Fruit fly (Drosophila melanogaster) whole organism, pupa: Measurements from ENCODE around the gene mbo.

Experiments
- CG10348 ChIP-seq: fragments of 200-800 bp; sonication (Bioruptor generic); IDR thresholded peaks from 2 replicates; pipeline ENCODE4 v1.3.6; 2022; ENCODE audit warnings: missing biosample characterization, missing genetic modification characterization
- CG12605 ChIP-seq: fragments of 200-800 bp; sonication (Bioruptor generic); IDR thresholded peaks from 2 replicates; pipeline ENCODE4 v1.3.6; 2022; ENCODE audit warnings: missing biosample characterization, missing genetic modification characterization
- CG13204 ChIP-seq: fragments of 200-800 bp; sonication (Bioruptor generic); optimal IDR thresholded peaks from 2 replicates; lab custom pipeline; 2018; ENCODE audit warnings: missing biosample characterization, mild to moderate bottlenecking, missing genetic modification characterization, moderate library complexity
- CG14655 ChIP-seq: fragments of 200-800 bp; sonication (Bioruptor generic); optimal IDR thresholded peaks from 3 replicates; lab custom pipeline; 2017; ENCODE audit warnings: mild to moderate bottlenecking, missing biosample characterization, missing genetic modification reagents, missing genetic modification characterization
- CG15710 ChIP-seq: fragments of 200-800 bp; sonication (Bioruptor generic); optimal IDR thresholded peaks from 2 replicates; lab custom pipeline; 2018; ENCODE audit warnings: missing biosample characterization, mild to moderate bottlenecking, missing genetic modification characterization, moderate library complexity
- CG17806 ChIP-seq: fragments of 200-800 bp; sonication (Bioruptor generic); optimal IDR thresholded peaks from 2 replicates; lab custom pipeline; 2018; ENCODE audit warnings: missing biosample characterization, mild to moderate bottlenecking, missing genetic modification characterization, moderate library complexity
- CG32121 ChIP-seq: fragments of 200-800 bp; sonication (Bioruptor generic); IDR thresholded peaks from 2 replicates; pipeline ENCODE4 v1.3.6; 2022; ENCODE audit warnings: missing biosample characterization, missing genetic modification characterization
- CG34367 ChIP-seq: fragments of 200-800 bp; sonication (Bioruptor generic); optimal IDR thresholded peaks from 2 replicates; lab custom pipeline; 2018; ENCODE audit warnings: missing biosample characterization, mild to moderate bottlenecking, missing genetic modification characterization
- CG4496 ChIP-seq: fragments of 200-800 bp; sonication (Bioruptor generic); IDR thresholded peaks from 3 replicates; pipeline ENCODE4 v1.3.6; 2022; ENCODE audit warnings: missing biosample characterization, missing genetic modification characterization
- CG8159 ChIP-seq: fragments of 200-800 bp; sonication (Bioruptor generic); optimal IDR thresholded peaks from 3 replicates; lab custom pipeline; 2018; ENCODE audit warnings: missing biosample characterization, mild to moderate bottlenecking, missing genetic modification characterization, moderate library complexity
- CG8301 ChIP-seq: fragments of 200-800 bp; sonication (Bioruptor generic); optimal IDR thresholded peaks from 2 replicates; lab custom pipeline; 2018; ENCODE audit warnings: missing biosample characterization, mild to moderate bottlenecking, missing genetic modification characterization
- CG9948 ChIP-seq: fragments of 200-800 bp; sonication (Bioruptor generic); optimal IDR thresholded peaks from 2 replicates; lab custom pipeline; 2018; ENCODE audit warnings: missing biosample characterization, mild to moderate bottlenecking, missing genetic modification characterization, moderate library complexity
- D1 ChIP-seq: fragments of 200-800 bp; sonication (Bioruptor generic); optimal IDR thresholded peaks from 2 replicates; lab custom pipeline; 2018; ENCODE audit warnings: missing biosample characterization, mild to moderate bottlenecking, missing genetic modification characterization, moderate library complexity
- EcR ChIP-seq: fragments of 200-800 bp; sonication (Bioruptor generic); optimal IDR thresholded peaks from 3 replicates; lab custom pipeline; 2019; ENCODE audit warnings: missing biosample characterization, missing genetic modification characterization, mild to moderate bottlenecking, moderate library complexity, missing genetic modification reagents
- Ets98B ChIP-seq: fragments of 200-800 bp; sonication (Bioruptor generic); IDR thresholded peaks from 2 replicates; pipeline ENCODE4 v1.3.6; 2022; ENCODE audit warnings: missing biosample characterization, missing genetic modification characterization
- Pif1A ChIP-seq: fragments of 200-800 bp; sonication (Bioruptor generic); optimal IDR thresholded peaks from 3 replicates; lab custom pipeline; 2016; ENCODE audit warnings: missing biosample characterization, missing genetic modification characterization
- Pif1B ChIP-seq: fragments of 200-800 bp; sonication (Bioruptor generic); optimal IDR thresholded peaks from 3 replicates; lab custom pipeline; 2016; ENCODE audit warnings: missing biosample characterization, missing genetic modification characterization
- Snoo ChIP-seq: fragments of 200-800 bp; sonication (Bioruptor generic); optimal IDR thresholded peaks from 3 replicates; lab custom pipeline; 2017; ENCODE audit warnings: missing biosample characterization, mild to moderate bottlenecking, missing genetic modification characterization, inconsistent platforms
- fd96Ca ChIP-seq: fragments of 200-800 bp; sonication (Bioruptor generic); IDR thresholded peaks from 3 replicates; pipeline ENCODE4 v1.3.6; 2022; ENCODE audit warnings: missing biosample characterization, missing genetic modification characterization
- gl ChIP-seq: fragments of 200-800 bp; sonication (Bioruptor generic); optimal IDR thresholded peaks from 2 replicates; lab custom pipeline; 2018; ENCODE audit warnings: missing biosample characterization, mild to moderate bottlenecking, missing genetic modification characterization
- rn ChIP-seq: fragments of 200-800 bp; sonication (Bioruptor generic); IDR thresholded peaks from 2 replicates; pipeline ENCODE4 v1.3.6; 2022; ENCODE audit warnings: missing biosample characterization, missing genetic modification characterization

Gene mbo

DNA sequence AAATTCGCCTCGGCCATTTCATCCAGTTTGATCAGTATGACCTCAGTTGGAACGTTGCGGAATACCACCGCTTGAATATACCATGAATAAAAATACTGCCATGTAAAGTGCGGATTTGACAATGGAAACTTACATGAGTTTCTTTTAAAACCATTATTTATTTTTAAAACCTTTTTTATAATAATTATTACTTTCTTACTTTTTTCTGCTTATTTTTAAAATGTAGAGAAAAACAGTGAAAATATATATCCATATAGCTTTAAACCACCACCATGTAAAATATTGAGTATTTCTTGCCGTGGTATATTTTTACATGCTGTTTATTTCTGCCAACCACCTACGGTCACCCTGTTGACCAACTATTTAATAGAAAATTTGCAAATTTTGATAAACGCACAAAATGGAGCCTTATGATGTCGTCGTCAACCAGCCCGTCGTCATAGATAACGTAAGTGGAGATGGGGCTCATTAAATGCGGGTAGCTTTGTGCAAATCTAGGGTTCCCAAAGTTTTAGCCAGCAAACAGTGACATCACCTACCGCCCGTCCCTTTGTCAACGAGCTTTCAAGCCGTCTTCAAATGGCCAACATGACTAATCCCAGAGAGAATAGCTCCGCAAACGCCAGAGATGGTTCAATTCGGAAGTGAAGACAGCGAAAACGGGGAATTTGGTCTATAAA, 12.7 kb upstream of the mbo start, which contains the start of gene Arp1:
Arp1 (plus strand) TSS at position 322 of the 680 bp plus-strand sequence.
- TF ChIP-seq CG17806 (tag; lab: Kevin White, UChicago) (no peak), Pif1A (no peak), rn (GFP tag; lab: Robert Waterston, UW) (no peak), EcR (GFP tag; lab: Kevin White, UChicago) (no peak), CG8301 (tag; lab: Kevin White, UChicago) (no peak), gl (no peak), CG32121 (GFP tag; lab: Robert Waterston, UW) (no peak), fd96Ca (no peak), CG12605 (GFP tag; lab: Robert Waterston, UW) (no peak), CG8159 (tag; lab: Kevin White, UChicago) (no peak), CG13204 (GFP tag; lab: Kevin White, UChicago) (no peak), CG14655 (GFP tag; lab: Kevin White, UChicago) (no peak), Pif1B (no peak), D1 (tag; lab: Kevin White, UChicago) (no peak), CG15710 (tag; lab: Kevin White, UChicago) (no peak), CG4496 (no peak)
- TF ChIP-seq, all 21 proteins: peak for 0

- TF ChIP-seq fd96Ca (no peak), CG13204 (GFP tag; lab: Kevin White, UChicago) (no peak), CG4496 (no peak), Pif1A (no peak), D1 (tag; lab: Kevin White, UChicago) (no peak), CG9948 (tag; lab: Kevin White, UChicago) (no peak), EcR (GFP tag; lab: Kevin White, UChicago) (no peak), CG15710 (tag; lab: Kevin White, UChicago) (no peak), CG8301 (tag; lab: Kevin White, UChicago) (no peak), CG12605 (GFP tag; lab: Robert Waterston, UW) (no peak), CG32121 (GFP tag; lab: Robert Waterston, UW) (no peak), Ets98B (GFP tag; lab: Robert Waterston, UW) (no peak), Snoo (no peak), Pif1B (no peak)
These were observed 10.0 kb upstream of the mbo start, which contains the start of gene kar for dm6 chr3R:12688672-12689417. Gene kar, minus strand, starts transcription at chr3R:12689367.

dm6 chr3R:12688116-12688515, 9.3 kb upstream of the mbo start:
- TF ChIP-seq CG10348 (GFP tag; lab: Robert Waterston, UW), result no peak
- no peak for TF ChIP-seq CG34367 (tag; lab: Kevin White, UChicago)
- TF ChIP-seq CG9948 (tag; lab: Kevin White, UChicago), result no peak
- TF ChIP-seq CG4496, result no peak
- no peak for TF ChIP-seq CG8301 (tag; lab: Kevin White, UChicago)
- TF ChIP-seq Pif1A, result no peak
- TF ChIP-seq Pif1B, result no peak
- TF ChIP-seq CG12605 (GFP tag; lab: Robert Waterston, UW), result no peak
- TF ChIP-seq CG14655 (GFP tag; lab: Kevin White, UChicago), result no peak
- TF ChIP-seq EcR (GFP tag; lab: Kevin White, UChicago), result no peak
- no peak for TF ChIP-seq CG32121 (GFP tag; lab: Robert Waterston, UW)
- no peak for TF ChIP-seq fd96Ca
- TF ChIP-seq D1 (tag; lab: Kevin White, UChicago), result no peak

DNA sequence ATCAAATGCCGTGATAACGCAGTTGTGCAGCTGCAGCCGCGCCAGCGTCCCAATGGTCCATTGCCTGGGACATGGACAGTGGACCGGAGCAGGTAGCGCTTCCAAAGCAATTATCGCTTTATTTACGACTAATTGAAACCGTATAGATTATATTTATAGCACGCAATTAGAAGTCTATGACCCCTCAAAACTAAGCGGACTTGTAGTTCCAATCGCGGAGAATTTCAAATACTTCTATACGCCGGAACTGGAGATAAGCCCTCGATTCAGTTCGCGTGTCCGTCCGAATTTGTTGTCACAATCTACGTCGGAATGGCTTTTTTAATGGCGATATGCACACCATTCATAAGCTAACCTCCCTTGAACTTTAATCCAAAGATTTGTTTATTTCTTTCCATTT, 6.4 kb upstream of the mbo start:
- TF ChIP-seq CG10348 (GFP tag; lab: Robert Waterston, UW) (no peak), gl (no peak), CG14655 (GFP tag; lab: Kevin White, UChicago) (no peak), CG13204 (GFP tag; lab: Kevin White, UChicago) (no peak), CG8159 (tag; lab: Kevin White, UChicago) (no peak), CG32121 (GFP tag; lab: Robert Waterston, UW) (no peak), CG15710 (tag; lab: Kevin White, UChicago) (no peak), Snoo (no peak), CG4496 (no peak), Pif1B (no peak), EcR (GFP tag; lab: Kevin White, UChicago) (no peak), fd96Ca (no peak), Ets98B (GFP tag; lab: Robert Waterston, UW) (no peak), CG17806 (tag; lab: Kevin White, UChicago) (no peak), D1 (tag; lab: Kevin White, UChicago) (no peak), Pif1A (no peak), CG34367 (tag; lab: Kevin White, UChicago) (no peak), CG9948 (tag; lab: Kevin White, UChicago) (no peak)
- TF ChIP-seq, all 21 proteins: peak for 0

DNA sequence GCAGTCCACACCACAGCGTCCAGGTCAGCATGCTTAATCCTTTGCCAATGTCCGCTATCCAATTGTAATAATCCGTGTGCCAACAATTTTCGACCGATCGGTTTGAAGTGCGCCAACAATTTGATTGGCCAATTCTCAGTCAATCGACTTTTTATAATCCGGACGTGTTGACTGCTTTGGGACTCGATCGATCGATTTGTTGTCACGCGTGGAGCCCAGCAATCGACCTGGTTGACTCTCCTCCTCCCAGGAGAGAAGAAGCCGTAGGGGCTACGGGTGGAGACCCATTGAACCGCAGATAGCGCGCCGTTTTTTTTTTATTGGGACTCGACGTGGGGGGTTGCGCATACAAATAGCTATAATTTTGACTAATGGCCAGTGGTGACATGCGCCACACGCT, 2.4 kb upstream of the mbo start, which contains the start of gene Cyp313a4:
Cyp313a4 (minus strand) TSS at position 101 of the 400 bp plus-strand sequence.
- no peak for TF ChIP-seq Ets98B (GFP tag; lab: Robert Waterston, UW)
- TF ChIP-seq CG17806 (tag; lab: Kevin White, UChicago), result no peak
- no peak for TF ChIP-seq D1 (tag; lab: Kevin White, UChicago)
